Worm (Caenorhabditis elegans) whole organism, midembryonic: ENCODE measurements around the gene sek-3.

Experiments
- T22C8.4 ChIP-seq: fragments of 200-800 bp; sonication (Bioruptor generic); IDR thresholded peaks from 2 replicates; pipeline ENCODE4 v1.3.6; 2022; ENCODE audit warnings: missing genetic modification characterization, missing compliant biosample characterization
- cog-1 ChIP-seq: sonication (generic microtip); optimal IDR thresholded peaks from 2 replicates; lab custom pipeline; 2016; ENCODE audit warnings: missing genetic modification characterization, missing compliant biosample characterization
- flt-1 ChIP-seq: fragments of 200-800 bp; sonication (Bioruptor generic); IDR thresholded peaks from 2 replicates; pipeline ENCODE4 v1.3.6; 2022; ENCODE audit warnings: missing genetic modification characterization, missing compliant biosample characterization
- klf-2 ChIP-seq: fragments of 200-800 bp; sonication (Bioruptor generic); conservative IDR thresholded peaks from 2 replicates; pipeline ENCODE4 v1.3.6; 2022; ENCODE audit warnings: missing genetic modification reagents, missing genetic modification characterization, missing compliant biosample characterization
- med-1 ChIP-seq: sonication (generic microtip); optimal IDR thresholded peaks from 2 replicates; lab custom pipeline; 2017; ENCODE audit warnings: missing genetic modification characterization, mild to moderate bottlenecking, missing compliant biosample characterization, antibody characterized with exemption, missing genetic modification reagents; ENCODE audit not compliant: insufficient read depth
- ref-1 ChIP-seq: fragments of 200-800 bp; sonication (Bioruptor generic); conservative IDR thresholded peaks from 2 replicates; pipeline ENCODE4 v1.3.6; 2022; ENCODE audit warnings: missing genetic modification reagents, missing genetic modification characterization, missing compliant biosample characterization
- tab-1 ChIP-seq: fragments of 200-800 bp; sonication (Bioruptor generic); IDR thresholded peaks from 2 replicates; pipeline ENCODE4 v1.3.6; 2022; ENCODE audit warnings: missing genetic modification characterization, missing compliant biosample characterization
- ztf-23 ChIP-seq: fragments of 200-800 bp; sonication (Bioruptor generic); IDR thresholded peaks from 2 replicates; pipeline ENCODE4 v1.3.6; 2022; ENCODE audit warnings: missing genetic modification reagents, missing genetic modification characterization, missing compliant biosample characterization
- ztf-29 ChIP-seq: fragments of 200-800 bp; sonication (Bioruptor generic); IDR thresholded peaks from 2 replicates; pipeline ENCODE4 v1.3.6; 2022; ENCODE audit warnings: missing genetic modification reagents, missing genetic modification characterization, missing compliant biosample characterization

Gene sek-3

DNA sequence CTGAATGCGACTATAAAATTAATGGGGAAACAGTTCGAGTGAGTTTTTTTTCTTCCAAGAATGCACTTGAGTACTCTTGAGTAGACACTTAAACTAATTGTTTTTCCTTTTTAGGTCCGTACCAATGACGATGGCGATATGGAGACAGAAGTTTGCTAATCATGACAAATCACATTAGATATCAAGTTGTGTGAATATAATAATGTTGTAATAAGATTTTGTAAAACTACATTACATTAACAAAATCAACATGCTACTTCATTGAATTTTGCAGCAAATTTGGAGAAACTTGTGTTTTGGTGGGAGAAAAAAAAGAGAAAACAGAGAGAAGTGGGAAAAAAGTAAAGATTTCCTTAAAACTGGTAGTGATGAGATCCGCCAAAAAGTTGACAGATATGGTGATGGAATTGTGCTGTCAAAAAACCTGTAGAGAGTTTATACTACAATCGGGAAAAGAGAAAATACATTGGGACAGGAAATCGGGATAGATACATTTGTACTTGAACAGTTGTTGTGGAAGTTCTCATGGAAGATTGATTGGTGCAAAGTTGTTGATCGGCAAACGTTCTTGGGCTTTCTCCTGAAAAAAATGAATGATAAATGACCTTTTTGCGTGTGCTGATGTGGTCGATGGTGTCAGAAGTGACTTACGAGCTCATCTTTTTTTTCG is 10.4 kb downstream of the sek-3 start:
- TF ChIP-seq ztf-29 (GFP tag; lab: Robert Waterston, UW) = no peak

DNA sequence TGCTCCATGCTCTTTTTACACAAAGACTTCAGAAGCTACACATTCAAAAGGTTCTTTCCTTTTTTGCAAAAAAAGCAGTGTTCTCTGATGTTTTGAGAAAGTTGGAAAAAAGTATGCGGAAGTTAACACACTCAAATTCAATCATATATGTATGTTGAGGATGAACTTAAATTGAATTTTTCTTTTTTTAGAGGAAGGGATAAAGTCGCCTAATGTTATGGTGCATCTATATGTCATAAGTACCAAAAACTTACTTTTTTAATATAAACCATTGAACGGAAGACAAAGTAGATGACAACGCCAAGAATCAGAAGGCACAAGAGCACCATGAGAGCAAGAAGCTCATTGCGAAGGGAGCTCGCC is 10.9 kb downstream of the sek-3 start:
- no peak for TF ChIP-seq med-1 (GFP tag; lab: Kevin White, UChicago)
- TF ChIP-seq ref-1 (GFP tag; lab: Robert Waterston, UW) = no peak
- no peak for TF ChIP-seq klf-2 (GFP tag; lab: Robert Waterston, UW)
- no peak for TF ChIP-seq ztf-23 (GFP tag; lab: Robert Waterston, UW)
- no peak for TF ChIP-seq flt-1 (GFP tag; lab: Robert Waterston, UW)
- TF ChIP-seq cog-1 = no peak
- TF ChIP-seq T22C8.4 (GFP tag; lab: Robert Waterston, UW) = no peak
- TF ChIP-seq tab-1 (GFP tag; lab: Robert Waterston, UW) = no peak
- TF ChIP-seq ztf-29 (GFP tag; lab: Robert Waterston, UW) = no peak

DNA sequence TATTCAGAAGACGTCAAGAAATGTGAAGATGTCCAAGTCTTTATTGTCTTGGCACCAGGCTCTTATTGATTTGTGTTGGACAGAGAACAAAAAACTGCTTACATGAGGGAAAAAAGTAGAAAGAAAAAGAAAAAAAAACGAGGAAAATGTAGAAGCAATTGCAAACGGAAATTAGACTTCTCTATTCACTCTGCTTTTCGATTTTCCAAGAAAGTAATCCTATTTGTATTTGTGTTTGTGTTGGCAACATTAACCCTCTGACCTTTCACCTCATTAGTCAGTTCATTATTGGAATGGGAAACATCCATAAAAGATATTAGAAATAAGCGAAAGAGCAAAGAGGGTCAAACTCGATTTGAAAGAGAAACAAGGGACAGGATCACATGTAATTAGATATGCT is 14.1 kb downstream of the sek-3 start:
- TF ChIP-seq flt-1 (GFP tag; lab: Robert Waterston, UW) = no peak
- TF ChIP-seq klf-2 (GFP tag; lab: Robert Waterston, UW) = no peak
- no peak for TF ChIP-seq ref-1 (GFP tag; lab: Robert Waterston, UW)
- no peak for TF ChIP-seq cog-1
- TF ChIP-seq ztf-29 (GFP tag; lab: Robert Waterston, UW) = no peak
- no peak for TF ChIP-seq tab-1 (GFP tag; lab: Robert Waterston, UW)
- no peak for TF ChIP-seq ztf-23 (GFP tag; lab: Robert Waterston, UW)
- TF ChIP-seq T22C8.4 (GFP tag; lab: Robert Waterston, UW) = no peak
- TF ChIP-seq med-1 (GFP tag; lab: Kevin White, UChicago) = no peak

DNA sequence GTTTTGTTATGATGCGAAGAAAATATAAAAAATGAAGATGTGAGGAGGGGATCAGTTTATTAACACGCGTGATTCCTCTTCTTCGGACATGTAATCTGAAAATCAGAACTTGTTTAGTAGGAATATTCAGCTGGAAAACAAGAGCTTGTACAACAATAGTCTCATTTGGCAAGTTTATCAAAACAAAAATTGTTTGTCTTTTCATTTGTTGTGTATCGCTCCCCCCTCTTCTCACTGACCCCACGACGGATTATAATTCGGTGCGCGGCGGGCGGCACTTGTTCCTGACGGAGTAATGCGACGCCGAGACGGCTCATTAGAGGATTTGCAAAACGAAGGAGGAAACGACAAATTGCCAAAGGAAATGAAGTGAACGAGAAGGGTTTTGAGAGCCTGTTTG is 16.2 kb downstream of the sek-3 start, which contains the start of gene ZC449.4:
ZC449.4 (minus strand) TSS at position 101 of the 400 bp plus-strand sequence.
- TF ChIP-seq klf-2 (GFP tag; lab: Robert Waterston, UW) (no peak), cog-1 (peak; percentile 18)

DNA sequence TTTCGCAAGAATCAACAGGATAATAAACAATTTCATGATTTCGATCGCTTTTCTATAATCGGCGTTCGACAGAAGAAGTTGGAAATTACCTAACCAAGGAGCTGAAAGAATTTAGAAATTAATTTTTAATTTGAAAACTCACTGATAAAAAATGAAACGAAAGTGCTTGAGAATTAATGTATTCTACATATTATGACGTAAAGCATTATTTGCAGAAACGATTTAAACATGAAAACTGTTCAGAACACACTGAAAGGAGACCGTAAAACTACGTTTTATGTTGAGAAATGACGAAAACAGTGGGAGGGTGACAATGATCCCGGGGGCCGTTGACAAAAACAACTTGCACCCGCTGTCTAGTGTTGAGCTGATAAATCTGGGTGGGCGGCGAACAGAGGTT is 20.0 kb downstream of the sek-3 start, which contains the start of gene ZC449.5:
ZC449.5 (minus strand) TSS at position 101 of the 400 bp plus-strand sequence.
- TF ChIP-seq med-1 (GFP tag; lab: Kevin White, UChicago) = no peak
- TF ChIP-seq tab-1 (GFP tag; lab: Robert Waterston, UW) = no peak
- no peak for TF ChIP-seq T22C8.4 (GFP tag; lab: Robert Waterston, UW)
- TF ChIP-seq ref-1 (GFP tag; lab: Robert Waterston, UW) = no peak
- no peak for TF ChIP-seq ztf-23 (GFP tag; lab: Robert Waterston, UW)
- TF ChIP-seq klf-2 (GFP tag; lab: Robert Waterston, UW) = no peak
- TF ChIP-seq cog-1 = no peak
- no peak for TF ChIP-seq ztf-29 (GFP tag; lab: Robert Waterston, UW)
- no peak for TF ChIP-seq flt-1 (GFP tag; lab: Robert Waterston, UW)

DNA sequence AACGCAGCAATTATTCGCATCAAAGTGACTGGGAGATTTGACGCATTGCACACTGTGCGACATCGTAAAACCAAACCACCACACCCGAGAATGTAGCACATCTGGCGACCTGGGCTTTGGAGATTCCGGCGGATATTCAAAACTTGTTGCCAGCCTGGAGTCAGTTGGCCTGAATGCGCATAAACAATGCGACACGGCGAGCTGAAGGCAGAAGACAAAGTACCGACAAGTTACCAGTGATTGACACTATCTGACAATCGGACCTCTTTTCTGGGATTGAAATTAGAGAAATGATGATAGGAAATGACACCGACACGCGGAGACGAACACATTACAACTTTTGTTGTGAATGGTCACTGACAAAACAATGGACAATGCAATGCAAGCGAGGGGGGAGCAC is 21.1 kb downstream of the sek-3 start:
- TF ChIP-seq klf-2 (GFP tag; lab: Robert Waterston, UW) = no peak

DNA sequence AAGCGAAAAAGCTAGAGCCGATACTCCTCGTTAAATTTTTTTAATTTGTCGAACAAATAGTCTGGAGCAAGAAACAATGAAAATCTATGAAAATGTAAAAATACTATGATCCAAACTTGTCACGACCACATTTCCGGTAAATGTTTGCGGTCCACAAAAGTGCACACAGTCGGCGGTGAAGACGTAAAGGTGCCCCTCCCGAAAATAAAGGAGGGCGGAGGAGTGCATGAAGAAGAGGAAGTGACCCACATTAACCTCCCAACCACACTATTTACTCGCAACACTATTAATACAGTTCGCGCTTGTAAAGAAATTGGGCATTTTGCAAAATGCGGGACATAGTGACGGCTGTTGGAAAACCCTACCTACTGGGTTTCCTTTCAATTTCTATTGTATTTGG is 22.3 kb downstream of the sek-3 start:
- TF ChIP-seq flt-1 (GFP tag; lab: Robert Waterston, UW) (no peak), ztf-23 (GFP tag; lab: Robert Waterston, UW) (no peak), med-1 (GFP tag; lab: Kevin White, UChicago) (no peak), ref-1 (GFP tag; lab: Robert Waterston, UW) (no peak), klf-2 (GFP tag; lab: Robert Waterston, UW) (no peak), cog-1 (no peak), T22C8.4 (GFP tag; lab: Robert Waterston, UW) (no peak), ztf-29 (GFP tag; lab: Robert Waterston, UW) (no peak), tab-1 (GFP tag; lab: Robert Waterston, UW) (no peak)

DNA sequence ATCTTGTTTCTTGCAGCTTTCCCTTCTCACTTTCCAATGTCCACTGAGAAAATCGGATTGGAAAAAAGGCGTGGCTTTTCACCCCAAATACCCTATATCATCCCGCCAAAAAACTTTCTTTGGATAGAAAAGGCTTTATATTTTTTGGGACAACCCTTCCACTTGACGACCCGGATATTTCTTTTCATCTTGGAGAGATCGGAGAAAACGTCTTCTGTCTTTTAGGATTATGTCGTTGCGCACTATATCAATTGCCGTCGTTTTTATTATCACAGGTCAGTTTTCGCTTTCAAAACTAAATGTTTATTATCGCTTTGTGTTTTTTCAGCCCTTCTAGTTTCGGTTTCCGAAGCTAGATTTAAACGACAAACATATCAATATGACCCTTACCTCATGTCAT is 26.2 kb downstream of the sek-3 start, which contains the start of gene Y64H9A.2:
Y64H9A.2 (plus strand) TSS at position 90 of the 400 bp plus-strand sequence.
- no peak for TF ChIP-seq T22C8.4 (GFP tag; lab: Robert Waterston, UW)
- no peak for TF ChIP-seq ref-1 (GFP tag; lab: Robert Waterston, UW)
- TF ChIP-seq ztf-29 (GFP tag; lab: Robert Waterston, UW) = no peak
- no peak for TF ChIP-seq med-1 (GFP tag; lab: Kevin White, UChicago)
- TF ChIP-seq klf-2 (GFP tag; lab: Robert Waterston, UW) = no peak
- TF ChIP-seq tab-1 (GFP tag; lab: Robert Waterston, UW) = no peak
- TF ChIP-seq flt-1 (GFP tag; lab: Robert Waterston, UW) = no peak
- TF ChIP-seq ztf-23 (GFP tag; lab: Robert Waterston, UW) = no peak
- no peak for TF ChIP-seq cog-1

DNA sequence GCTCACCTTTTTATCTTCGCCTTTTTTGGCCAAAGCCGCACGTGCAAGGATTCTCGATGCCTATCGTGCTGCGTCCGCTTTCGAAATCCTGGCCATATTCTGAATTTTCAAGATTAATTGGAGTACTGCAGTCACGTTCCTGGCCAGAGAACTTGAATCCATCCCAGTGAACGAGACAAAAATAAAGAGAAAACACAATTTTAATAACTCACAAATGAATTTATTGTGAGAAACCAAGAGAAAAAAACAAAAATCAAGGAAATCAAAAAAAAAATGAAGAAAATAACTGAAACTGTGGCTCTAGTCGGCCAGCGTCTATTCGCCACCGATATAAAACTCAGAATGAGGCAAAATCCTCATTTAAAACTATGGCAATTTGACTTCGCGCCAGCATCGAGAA is 41.5 kb downstream of the sek-3 start, which contains the start of gene C24H10.4:
C24H10.4 (minus strand) TSS at position 101 of the 400 bp plus-strand sequence.
- TF ChIP-seq med-1 (GFP tag; lab: Kevin White, UChicago) = no peak
- no peak for TF ChIP-seq ztf-29 (GFP tag; lab: Robert Waterston, UW)
- TF ChIP-seq ztf-23 (GFP tag; lab: Robert Waterston, UW) = no peak
- TF ChIP-seq tab-1 (GFP tag; lab: Robert Waterston, UW) = no peak
- no peak for TF ChIP-seq cog-1
- no peak for TF ChIP-seq T22C8.4 (GFP tag; lab: Robert Waterston, UW)
- TF ChIP-seq ref-1 (GFP tag; lab: Robert Waterston, UW) = no peak
- no peak for TF ChIP-seq flt-1 (GFP tag; lab: Robert Waterston, UW)
- TF ChIP-seq klf-2 (GFP tag; lab: Robert Waterston, UW) = no peak

DNA sequence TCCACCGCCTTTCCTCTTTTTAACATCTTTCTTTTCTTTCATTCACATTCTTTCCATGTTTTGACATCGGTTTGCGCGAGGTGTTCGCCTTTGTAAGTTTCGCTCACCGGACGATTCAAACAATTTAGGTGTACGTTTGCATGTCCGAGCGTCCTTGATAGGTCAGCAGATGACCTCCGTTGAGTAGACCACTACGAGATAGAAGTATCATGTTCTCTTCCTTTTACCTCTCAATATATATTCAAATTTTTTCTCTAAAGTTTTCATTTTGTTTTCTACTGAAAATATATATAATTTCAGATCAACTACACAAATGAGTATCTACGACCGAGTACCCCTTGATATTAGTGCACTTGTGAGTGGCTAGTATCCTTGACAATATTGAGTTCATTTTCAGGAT is 43.1 kb downstream of the sek-3 start, which contains the start of gene C24H10.3:
C24H10.3 (plus strand) TSS at position 301 of the 400 bp plus-strand sequence.
- TF ChIP-seq klf-2 (GFP tag; lab: Robert Waterston, UW) (no peak), ztf-23 (GFP tag; lab: Robert Waterston, UW) (no peak)
